Worm (Caenorhabditis elegans) whole organism, L3 larva: ENCODE data around the gene mam-6.

ENCODE experiments used
- ZK546.5 ChIP-seq: sonication (generic microtip); optimal IDR thresholded peaks from 2 replicates; lab custom pipeline; 2017; ENCODE audit warnings: missing biosample characterization, missing genetic modification characterization
- aly-2 ChIP-seq: fragments of 150-350 bp; optimal IDR thresholded peaks from 2 replicates; lab custom pipeline; 2014; ENCODE audit warnings: missing biosample characterization, missing genetic modification characterization
- ama-1 ChIP-seq: fragments of 150-350 bp; optimal IDR thresholded peaks from 2 replicates; lab custom pipeline; 2018
- ceh-16 ChIP-seq: sonication (generic microtip); optimal IDR thresholded peaks from 2 replicates; lab custom pipeline; 2017; ENCODE audit warnings: missing biosample characterization, missing genetic modification characterization
- ceh-28 ChIP-seq: fragments of 150-350 bp; optimal IDR thresholded peaks from 2 replicates; lab custom pipeline; 2014; ENCODE audit warnings: missing biosample characterization, missing genetic modification reagents, missing genetic modification characterization
- ceh-9 ChIP-seq: sonication (generic microtip); optimal IDR thresholded peaks from 2 replicates; lab custom pipeline; 2018; ENCODE audit warnings: missing biosample characterization, missing genetic modification characterization
- egl-5 ChIP-seq: fragments of 150-350 bp; optimal IDR thresholded peaks from 2 replicates; lab custom pipeline; 2017; ENCODE audit warnings: missing biosample characterization, missing genetic modification reagents, missing genetic modification characterization, inconsistent platforms
- elt-2 ChIP-seq: sonication (generic microtip); optimal IDR thresholded peaks from 2 replicates; lab custom pipeline; 2016; ENCODE audit warnings: missing genetic modification reagents, mild to moderate bottlenecking, missing genetic modification characterization, missing compliant biosample characterization
- elt-3 ChIP-seq, 3 experiments: fragments of 150-350 bp in 1 of 3; sonication (generic microtip) in 2 of 3; optimal IDR thresholded peaks; 2 replicates in 2 of 3; 4 replicates in 1 of 3; lab custom pipeline; 2014 to 2017; ENCODE audit warnings: missing biosample characterization in 3 of 3, missing genetic modification characterization in 3 of 3
- eor-1 ChIP-seq, 2 experiments: fragments of 150-350 bp; optimal IDR thresholded peaks; 2 replicates each; lab custom pipeline; 2014 to 2018; ENCODE audit warnings: missing biosample characterization in 2 of 2, missing genetic modification characterization in 2 of 2
- fkh-10 ChIP-seq: sonication (generic microtip); optimal IDR thresholded peaks from 2 replicates; lab custom pipeline; 2017; ENCODE audit warnings: missing biosample characterization, missing genetic modification reagents, missing genetic modification characterization
- fkh-2 ChIP-seq: fragments of 150-350 bp; optimal IDR thresholded peaks from 2 replicates; lab custom pipeline; 2014; ENCODE audit warnings: missing biosample characterization, missing genetic modification reagents, missing genetic modification characterization
- hmg-11 ChIP-seq: sonication (generic microtip); optimal IDR thresholded peaks from 2 replicates; lab custom pipeline; 2016; ENCODE audit warnings: missing genetic modification characterization, missing compliant biosample characterization
- jun-1 ChIP-seq: fragments of 150-350 bp; optimal IDR thresholded peaks from 2 replicates; lab custom pipeline; 2014; ENCODE audit warnings: missing biosample characterization, missing genetic modification reagents, missing genetic modification characterization
- lin-15B ChIP-seq: fragments of 150-350 bp; optimal IDR thresholded peaks from 2 replicates; lab custom pipeline; 2014; ENCODE audit warnings: missing biosample characterization, missing genetic modification characterization
- lin-39 ChIP-seq: fragments of 150-350 bp; optimal IDR thresholded peaks from 2 replicates; lab custom pipeline; 2018; ENCODE audit warnings: missing biosample characterization, missing genetic modification reagents, missing genetic modification characterization
- lsy-12 ChIP-seq: sonication (generic microtip); optimal IDR thresholded peaks from 2 replicates; lab custom pipeline; 2016; ENCODE audit warnings: mild to moderate bottlenecking, missing genetic modification characterization, missing compliant biosample characterization
- mdl-1 ChIP-seq: fragments of 150-350 bp; optimal IDR thresholded peaks from 2 replicates; lab custom pipeline; 2014; ENCODE audit warnings: missing biosample characterization, missing genetic modification characterization
- mml-1 ChIP-seq: fragments of 150-350 bp; sonication (generic microtip); optimal IDR thresholded peaks from 3 replicates; lab custom pipeline; 2014; ENCODE audit warnings: missing biosample characterization, missing genetic modification characterization
- nfya-1 ChIP-seq: sonication (generic microtip); optimal IDR thresholded peaks from 2 replicates; lab custom pipeline; 2017; ENCODE audit warnings: missing genetic modification characterization, mild to moderate bottlenecking, missing compliant biosample characterization, antibody characterized with exemption, moderate library complexity; ENCODE audit not compliant: insufficient read depth
- nhr-11 ChIP-seq: fragments of 150-350 bp; optimal IDR thresholded peaks from 2 replicates; lab custom pipeline; 2014; ENCODE audit warnings: missing biosample characterization, missing genetic modification characterization
- nhr-12 ChIP-seq: fragments of 150-350 bp; optimal IDR thresholded peaks from 2 replicates; lab custom pipeline; 2014; ENCODE audit warnings: missing biosample characterization, missing genetic modification characterization
- nhr-23 ChIP-seq: fragments of 150-350 bp; optimal IDR thresholded peaks from 2 replicates; lab custom pipeline; 2014; ENCODE audit warnings: missing biosample characterization, missing genetic modification reagents, missing genetic modification characterization
- nhr-237 ChIP-seq: fragments of 150-350 bp; optimal IDR thresholded peaks from 2 replicates; lab custom pipeline; 2014; ENCODE audit warnings: missing biosample characterization, missing genetic modification characterization
- nhr-25 ChIP-seq: sonication (generic microtip); optimal IDR thresholded peaks from 2 replicates; lab custom pipeline; 2017; ENCODE audit warnings: missing biosample characterization, missing genetic modification characterization
- nhr-28 ChIP-seq: fragments of 150-350 bp; optimal IDR thresholded peaks from 2 replicates; lab custom pipeline; 2014; ENCODE audit warnings: missing biosample characterization, missing genetic modification characterization
- nhr-43 ChIP-seq: sonication (generic microtip); optimal IDR thresholded peaks from 2 replicates; lab custom pipeline; 2016; ENCODE audit warnings: mild to moderate bottlenecking, missing genetic modification characterization, missing compliant biosample characterization; ENCODE audit not compliant: poor library complexity, severe bottlenecking
- nhr-67 ChIP-seq: fragments of 150-350 bp; optimal IDR thresholded peaks from 2 replicates; lab custom pipeline; 2014; ENCODE audit warnings: missing biosample characterization, missing genetic modification characterization
- nhr-76 ChIP-seq: fragments of 150-350 bp; sonication (generic microtip); optimal IDR thresholded peaks from 5 replicates; lab custom pipeline; 2014; ENCODE audit warnings: missing biosample characterization, missing genetic modification characterization
- nhr-77 ChIP-seq: fragments of 150-350 bp; optimal IDR thresholded peaks from 2 replicates; lab custom pipeline; 2014; ENCODE audit warnings: missing biosample characterization, missing genetic modification characterization
- pha-4 ChIP-seq: fragments of 150-350 bp; optimal IDR thresholded peaks from 2 replicates; lab custom pipeline; 2014; ENCODE audit warnings: missing biosample characterization, missing genetic modification reagents, missing genetic modification characterization
- pqm-1 ChIP-seq: fragments of 150-350 bp; optimal IDR thresholded peaks from 2 replicates; lab custom pipeline; 2017; ENCODE audit warnings: missing biosample characterization, missing genetic modification characterization, inconsistent platforms
- sea-2 ChIP-seq: fragments of 150-350 bp; sonication (generic microtip); optimal IDR thresholded peaks from 4 replicates; lab custom pipeline; 2014; ENCODE audit warnings: missing biosample characterization, missing genetic modification reagents, missing genetic modification characterization
- skn-1 ChIP-seq: fragments of 150-350 bp; optimal IDR thresholded peaks from 2 replicates; lab custom pipeline; 2014; ENCODE audit warnings: missing biosample characterization, missing genetic modification characterization
- snpc-4 ChIP-seq: fragments of 150-350 bp; optimal IDR thresholded peaks from 2 replicates; lab custom pipeline; 2014; ENCODE audit warnings: missing biosample characterization, missing genetic modification characterization
- unc-39 ChIP-seq: sonication (generic microtip); optimal IDR thresholded peaks from 4 replicates; lab custom pipeline; 2017; ENCODE audit warnings: missing biosample characterization, missing genetic modification characterization
- unc-62 ChIP-seq: fragments of 150-350 bp; sonication (generic microtip); optimal IDR thresholded peaks from 4 replicates; lab custom pipeline; 2014; ENCODE audit warnings: missing biosample characterization, missing genetic modification reagents, missing genetic modification characterization
- ztf-11 ChIP-seq: fragments of 150-350 bp; optimal IDR thresholded peaks from 2 replicates; lab custom pipeline; 2014; ENCODE audit warnings: missing biosample characterization, missing genetic modification characterization
- ztf-4 ChIP-seq: fragments of 150-350 bp; optimal IDR thresholded peaks from 2 replicates; lab custom pipeline; 2014; ENCODE audit warnings: missing biosample characterization, missing genetic modification characterization

mam-6 gene

DNA sequence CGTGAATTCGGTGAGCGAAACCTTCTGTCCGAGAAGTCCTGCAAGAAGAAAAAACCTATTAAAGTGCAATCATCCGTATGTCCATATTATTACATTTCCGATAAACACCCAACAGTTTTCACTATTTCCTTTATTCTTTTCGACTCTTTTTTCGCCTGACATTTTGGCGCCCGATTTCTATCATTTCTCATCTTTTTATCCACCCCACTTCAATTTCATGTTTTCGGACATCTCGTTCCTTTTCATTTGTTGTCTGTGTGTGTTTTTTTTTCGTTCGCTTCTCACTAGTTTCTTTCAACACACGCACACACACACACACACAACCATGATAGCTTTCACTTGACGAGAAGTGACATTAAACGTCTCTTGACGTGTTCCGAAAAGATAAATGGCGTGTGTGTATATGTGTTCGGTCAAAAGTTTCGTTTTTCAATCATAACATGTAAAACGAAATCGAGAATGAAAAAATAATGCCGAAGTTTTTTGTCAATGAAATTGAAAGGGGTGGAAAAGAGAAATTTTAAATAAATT is 35.9 kb upstream of the mam-6 start:
- TF ChIP-seq nfya-1 (tag; lab: Kevin White, UChicago), result peak; percentile 1
- TF ChIP-seq lsy-12, result no peak
- TF ChIP-seq nhr-77 (tag; lab: Kevin White, UChicago), result no peak
- TF ChIP-seq skn-1 (tag; lab: Kevin White, UChicago), result no peak
- no peak for TF ChIP-seq unc-39 (tag; lab: Kevin White, UChicago)
- TF ChIP-seq eor-1 (tag; optimal IDR thresholded peaks at IDR 0.05; lab: Kevin White, UChicago), result no peak
- no peak for TF ChIP-seq hmg-11 (tag; lab: Kevin White, UChicago)
- peak; percentile 2 for TF ChIP-seq lin-39 (tag; lab: Kevin White, UChicago)
- TF ChIP-seq snpc-4 (tag; lab: Kevin White, UChicago), result no peak
- TF ChIP-seq nhr-11 (tag; lab: Kevin White, UChicago), result no peak
- peak; percentile 88 for TF ChIP-seq egl-5 (tag; lab: Kevin White, UChicago)
- no peak for TF ChIP-seq nhr-67 (tag; lab: Kevin White, UChicago)
- peak; percentile 28 for TF ChIP-seq nhr-43 (tag; lab: Kevin White, UChicago)
- no peak for TF ChIP-seq aly-2 (tag; lab: Kevin White, UChicago)
- no peak for TF ChIP-seq ceh-9
- no peak for TF ChIP-seq pqm-1
- TF ChIP-seq nhr-76 (tag; lab: Kevin White, UChicago), result no peak
- no peak for TF ChIP-seq ceh-16 (tag; lab: Kevin White, UChicago)
- TF ChIP-seq fkh-10 (GFP tag; lab: Kevin White, UChicago), result no peak
- peak; percentile 59 for TF ChIP-seq nhr-23
- no peak for TF ChIP-seq pha-4 (tag; lab: Kevin White, UChicago)
- TF ChIP-seq nhr-28, result no peak
- TF ChIP-seq mml-1, result no peak
- no peak for TF ChIP-seq nhr-12 (tag; lab: Kevin White, UChicago)
- no peak for TF ChIP-seq jun-1 (tag; lab: Kevin White, UChicago)
- peak in 1 of 3 experiments; percentile 5 for TF ChIP-seq elt-3 (tag; optimal IDR thresholded peaks at IDR 0.05; lab: Kevin White, UChicago)
- no peak for TF ChIP-seq mdl-1 (tag; lab: Kevin White, UChicago)
- peak; percentile 13 for TF ChIP-seq unc-62
- no peak for TF ChIP-seq ztf-4
- no peak for TF ChIP-seq fkh-2 (tag; lab: Kevin White, UChicago)
- TF ChIP-seq ztf-11 (tag; lab: Kevin White, UChicago), result no peak
- TF ChIP-seq nhr-25 (tag; lab: Kevin White, UChicago), result peak; percentile 82

DNA sequence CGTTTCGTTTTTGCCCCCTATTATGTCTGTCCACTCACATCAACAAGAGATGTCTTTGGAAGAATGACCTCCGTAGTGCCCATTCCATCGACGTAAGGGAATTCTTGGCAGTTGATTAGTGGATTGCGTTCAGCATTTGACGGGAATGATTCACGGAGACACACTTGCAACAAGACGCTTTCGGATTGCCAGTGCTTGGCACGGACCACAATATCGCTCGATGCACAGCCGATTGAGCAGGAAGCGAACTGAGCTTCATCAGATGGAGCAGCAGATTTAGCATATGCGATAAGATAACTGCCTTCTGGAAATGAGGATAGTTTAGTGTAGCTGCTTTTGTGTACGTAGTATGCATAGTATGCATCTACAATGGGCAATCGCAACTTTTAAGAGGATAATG is 34.3 kb upstream of the mam-6 start:
- TF ChIP-seq mdl-1 (tag; lab: Kevin White, UChicago) (no peak), ZK546.5 (tag; lab: Kevin White, UChicago) (no peak), elt-2 (tag; lab: Kevin White, UChicago) (no peak), ceh-9 (no peak), ceh-28 (no peak), nhr-12 (tag; lab: Kevin White, UChicago) (no peak), nhr-11 (tag; lab: Kevin White, UChicago) (no peak), nhr-23 (no peak), fkh-2 (tag; lab: Kevin White, UChicago) (no peak), lsy-12 (no peak), ztf-11 (tag; lab: Kevin White, UChicago) (no peak), nhr-237 (tag; lab: Kevin White, UChicago) (no peak), nhr-67 (tag; lab: Kevin White, UChicago) (no peak), sea-2 (GFP tag; lab: Kevin White, UChicago) (no peak), lin-15B (no peak), snpc-4 (tag; lab: Kevin White, UChicago) (no peak), ama-1 (lab: Kevin White, UChicago) (no peak)

DNA sequence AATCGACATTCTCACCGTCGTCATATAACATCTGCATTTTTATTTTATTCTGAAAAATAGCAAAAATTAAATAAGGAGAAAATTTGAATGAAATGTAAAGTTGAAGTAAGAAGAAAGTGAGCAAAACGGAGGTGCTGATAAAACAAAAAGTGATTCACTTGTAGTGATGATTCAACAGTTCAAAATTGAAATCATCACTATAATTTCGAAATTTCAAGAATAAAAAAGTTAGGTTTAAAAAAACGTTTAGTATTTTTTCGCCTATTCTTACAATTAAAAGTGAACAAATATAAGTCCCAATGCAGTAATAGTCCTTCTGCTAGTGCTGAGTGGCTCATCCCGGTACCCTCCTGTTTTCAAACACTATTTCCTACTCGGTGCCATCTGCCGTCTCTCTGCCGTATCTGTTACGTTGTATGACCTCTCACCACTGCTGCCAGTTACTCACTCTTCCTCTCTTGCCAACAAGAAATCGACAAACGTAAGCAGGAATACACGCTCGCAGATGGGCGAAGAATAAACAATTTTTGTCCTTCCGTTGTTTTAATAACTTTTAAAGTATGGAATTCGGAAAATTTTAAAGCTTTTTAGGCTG is 31.3 kb upstream of the mam-6 start, which contains the start of gene dhhc-1:
dhhc-1 (minus strand) TSS at position 51 of the 595 bp plus-strand sequence.
- TF ChIP-seq nhr-11 (tag; lab: Kevin White, UChicago), result no peak
- TF ChIP-seq nhr-43 (tag; lab: Kevin White, UChicago), result peak; percentile 11
- no peak for TF ChIP-seq aly-2 (tag; lab: Kevin White, UChicago)
- peak; percentile 71 for TF ChIP-seq pha-4 (tag; lab: Kevin White, UChicago)
- peak; percentile 44 for TF ChIP-seq egl-5 (tag; lab: Kevin White, UChicago)
- TF ChIP-seq hmg-11 (tag; lab: Kevin White, UChicago), result peak; percentile 87
- no peak for TF ChIP-seq nhr-77 (tag; lab: Kevin White, UChicago)
- peak; percentile 68 for TF ChIP-seq jun-1 (tag; lab: Kevin White, UChicago)
- peak; percentile 34 for TF ChIP-seq snpc-4 (tag; lab: Kevin White, UChicago)
- TF ChIP-seq lin-39 (tag; lab: Kevin White, UChicago), result peak; percentile 51
- peak; percentile 68 for TF ChIP-seq nfya-1 (tag; lab: Kevin White, UChicago)
- peak; percentile 48 for TF ChIP-seq elt-2 (tag; lab: Kevin White, UChicago)
